Fruit fly (Drosophila melanogaster) whole organism, adult: ENCODE measurements around the gene CG9784.

Experiments used
- CG11617 ChIP-seq: fragments of 200-800 bp; sonication (Bioruptor generic); optimal IDR thresholded peaks from 2 replicates; lab custom pipeline; 2017; ENCODE audit warnings: mild to moderate bottlenecking, missing biosample characterization, missing genetic modification reagents, missing genetic modification characterization
- CG12768 ChIP-seq: fragments of 200-800 bp; sonication (Bioruptor generic); optimal IDR thresholded peaks from 2 replicates; lab custom pipeline; 2017; ENCODE audit warnings: missing biosample characterization, missing genetic modification characterization, mild to moderate bottlenecking, moderate library complexity, missing genetic modification reagents
- CG14711 ChIP-seq: fragments of 200-800 bp; sonication (Bioruptor generic); optimal IDR thresholded peaks from 2 replicates; lab custom pipeline; 2018; ENCODE audit warnings: missing biosample characterization, mild to moderate bottlenecking, missing genetic modification characterization, moderate library complexity
- CG1620 ChIP-seq: fragments of 200-800 bp; sonication (Bioruptor generic); optimal IDR thresholded peaks from 2 replicates; lab custom pipeline; 2016; ENCODE audit warnings: missing biosample characterization, missing genetic modification characterization
- CG33017 ChIP-seq: fragments of 200-800 bp; sonication (Bioruptor generic); optimal IDR thresholded peaks from 2 replicates; lab custom pipeline; 2018; ENCODE audit warnings: missing biosample characterization, mild to moderate bottlenecking, missing genetic modification characterization, moderate library complexity
- CG5204 ChIP-seq: fragments of 200-800 bp; sonication (Bioruptor generic); optimal IDR thresholded peaks from 2 replicates; lab custom pipeline; 2016; ENCODE audit warnings: missing biosample characterization, missing genetic modification characterization
- CG7045 ChIP-seq: fragments of 200-800 bp; sonication (Bioruptor generic); optimal IDR thresholded peaks from 2 replicates; lab custom pipeline; 2017; ENCODE audit warnings: missing biosample characterization, mild to moderate bottlenecking, missing genetic modification characterization
- CG7101 ChIP-seq: fragments of 200-800 bp; sonication (Bioruptor generic); optimal IDR thresholded peaks from 2 replicates; lab custom pipeline; 2018; ENCODE audit warnings: missing biosample characterization, mild to moderate bottlenecking, missing genetic modification characterization, moderate library complexity
- Clk ChIP-seq: fragments of 200-800 bp; sonication (Bioruptor generic); optimal IDR thresholded peaks from 2 replicates; lab custom pipeline; 2017; ENCODE audit warnings: missing biosample characterization, missing genetic modification characterization
- Crg-1 ChIP-seq: fragments of 200-800 bp; sonication (Bioruptor generic); optimal IDR thresholded peaks from 2 replicates; lab custom pipeline; 2016; ENCODE audit warnings: missing biosample characterization, missing genetic modification characterization
- Hr96 ChIP-seq: fragments of 200-800 bp; sonication (Bioruptor generic); optimal IDR thresholded peaks from 2 replicates; lab custom pipeline; 2016; ENCODE audit warnings: missing biosample characterization, missing genetic modification characterization
- Mnt ChIP-seq: fragments of 200-800 bp; sonication (Bioruptor generic); optimal IDR thresholded peaks from 2 replicates; lab custom pipeline; 2016; ENCODE audit warnings: missing biosample characterization, mild to moderate bottlenecking, missing genetic modification characterization
- bab1 ChIP-seq: fragments of 200-800 bp; sonication (Bioruptor generic); optimal IDR thresholded peaks from 3 replicates; lab custom pipeline; 2019; ENCODE audit warnings: missing biosample characterization, mild to moderate bottlenecking, missing genetic modification characterization, moderate library complexity
- cic ChIP-seq: fragments of 200-800 bp; sonication (Bioruptor generic); optimal IDR thresholded peaks from 2 replicates; lab custom pipeline; 2017; ENCODE audit warnings: missing biosample characterization, mild to moderate bottlenecking, missing genetic modification characterization, moderate library complexity
- cnc ChIP-seq, 2 experiments: fragments of >200 bp; optimal IDR thresholded peaks; 2 replicates each; lab custom pipeline; 2017
- kay ChIP-seq: fragments of 200-800 bp; sonication (Bioruptor generic); peaks from one replicate; lab custom pipeline; 2016; ENCODE audit warnings: missing biosample characterization, missing genetic modification characterization, borderline replicate concordance
- ovo ChIP-seq: fragments of 200-800 bp; sonication (Bioruptor generic); optimal IDR thresholded peaks from 2 replicates; lab custom pipeline; 2016; ENCODE audit warnings: missing biosample characterization, missing genetic modification characterization
- pad ChIP-seq: fragments of 200-800 bp; sonication (Bioruptor generic); optimal IDR thresholded peaks from 3 replicates; lab custom pipeline; 2017; ENCODE audit warnings: missing biosample characterization, missing genetic modification characterization, mild to moderate bottlenecking, moderate library complexity, missing genetic modification reagents
- tj ChIP-seq: fragments of 200-800 bp; sonication (Bioruptor generic); optimal IDR thresholded peaks from 3 replicates; lab custom pipeline; 2017; ENCODE audit warnings: missing biosample characterization, mild to moderate bottlenecking, missing genetic modification characterization, moderate library complexity
- toe ChIP-seq: fragments of 200-800 bp; sonication (Bioruptor generic); optimal IDR thresholded peaks from 2 replicates; lab custom pipeline; 2016; ENCODE audit warnings: missing biosample characterization, missing genetic modification characterization

CG9784 gene

DNA sequence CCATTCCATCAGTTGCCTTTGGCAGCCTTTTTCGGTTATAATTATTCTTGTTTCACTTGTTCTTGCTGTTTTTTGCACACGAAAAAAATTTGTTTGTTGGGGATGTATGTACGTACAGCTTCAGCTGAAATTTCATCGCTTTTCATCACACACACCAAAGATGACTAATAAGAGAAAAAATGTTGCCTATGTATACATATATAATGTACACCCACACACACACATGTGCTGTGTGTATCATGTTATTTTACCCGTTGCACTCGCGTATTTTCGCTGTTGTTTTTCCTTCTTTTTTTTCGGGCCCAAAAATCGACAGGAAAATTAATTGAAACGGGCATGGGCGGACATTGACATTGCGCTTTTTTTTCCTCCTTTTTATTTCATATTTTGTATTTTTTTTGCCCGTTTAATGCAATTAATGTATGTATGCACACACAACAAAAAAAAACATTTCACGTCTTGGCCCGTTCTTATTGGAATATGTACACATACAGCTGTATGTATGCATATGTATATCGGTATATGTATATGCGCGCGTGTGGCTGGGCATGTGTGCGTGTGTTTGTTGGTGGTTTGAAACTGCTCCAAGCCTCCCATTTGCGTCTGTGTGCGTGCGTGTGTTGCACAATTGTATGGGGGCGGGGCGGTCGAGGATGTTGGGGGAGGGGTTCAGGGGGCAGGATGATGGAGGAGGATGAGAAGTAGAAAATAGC lies 12.7 kb downstream of the CG9784 start:
- TF ChIP-seq pad (GFP tag; lab: Kevin White, UChicago) (peak; percentile 29), Crg-1 (GFP tag; lab: Kevin White, UChicago) (no peak), ovo (peak; percentile 23), kay (GFP tag; lab: Kevin White, UChicago) (peak; percentile 91)

DNA sequence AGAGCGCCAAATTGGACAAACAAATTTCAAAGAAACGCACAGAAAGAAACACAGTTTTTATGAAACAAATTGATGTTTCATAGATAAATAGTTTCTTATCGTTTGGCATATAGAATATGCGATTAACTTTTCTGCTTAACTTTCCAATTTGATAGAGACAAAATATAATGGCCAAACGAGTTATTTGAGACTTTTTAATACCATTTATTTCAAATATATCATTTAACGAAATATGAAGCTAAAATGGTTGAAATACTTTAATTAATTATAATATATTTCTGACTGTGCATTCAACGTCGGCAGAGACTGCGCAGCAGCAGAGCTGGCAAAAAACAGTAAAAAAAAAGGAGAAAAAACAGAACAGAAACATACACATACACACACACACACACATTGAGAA lies 13.4 kb downstream of the CG9784 start:
- TF ChIP-seq CG7101 (tag; lab: Kevin White, UChicago): no peak
- TF ChIP-seq CG12768 (GFP tag; lab: Kevin White, UChicago): no peak
- no peak for TF ChIP-seq cic (GFP tag; lab: Kevin White, UChicago)
- TF ChIP-seq pad (GFP tag; lab: Kevin White, UChicago): peak; percentile 4
- no peak for TF ChIP-seq CG5204 (GFP tag; lab: Kevin White, UChicago)
- peak; percentile 1 for TF ChIP-seq CG7045 (GFP tag; lab: Kevin White, UChicago)

DNA sequence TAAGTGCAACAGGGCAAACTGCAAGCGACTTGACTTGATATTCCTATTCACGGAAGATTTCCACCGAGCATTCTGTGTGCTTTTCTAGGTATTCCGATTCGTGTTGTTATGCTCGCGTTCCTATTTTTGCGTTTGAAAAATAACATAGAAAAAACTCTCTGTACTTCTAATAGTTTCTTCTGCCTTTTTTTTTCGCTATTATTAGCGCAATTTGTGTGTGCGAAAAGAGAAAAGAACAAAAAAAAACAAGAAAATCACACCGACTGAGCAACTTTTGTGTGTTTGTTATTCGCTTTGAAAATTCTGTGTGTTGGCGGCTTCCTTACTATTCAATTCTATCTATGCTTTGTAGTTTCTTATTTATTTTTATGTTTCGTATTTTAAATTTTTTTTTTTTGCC lies 15.3 kb downstream of the CG9784 start:
- no peak for TF ChIP-seq Mnt (GFP tag; lab: Kevin White, UChicago)
- no peak for TF ChIP-seq Crg-1 (GFP tag; lab: Kevin White, UChicago)
- no peak for TF ChIP-seq CG33017 (tag; lab: Kevin White, UChicago)
- TF ChIP-seq CG12768 (GFP tag; lab: Kevin White, UChicago): no peak
- TF ChIP-seq cnc (optimal IDR thresholded peaks at IDR 0.05; lab: Kevin White, UChicago): no peak
- TF ChIP-seq ovo: no peak

DNA sequence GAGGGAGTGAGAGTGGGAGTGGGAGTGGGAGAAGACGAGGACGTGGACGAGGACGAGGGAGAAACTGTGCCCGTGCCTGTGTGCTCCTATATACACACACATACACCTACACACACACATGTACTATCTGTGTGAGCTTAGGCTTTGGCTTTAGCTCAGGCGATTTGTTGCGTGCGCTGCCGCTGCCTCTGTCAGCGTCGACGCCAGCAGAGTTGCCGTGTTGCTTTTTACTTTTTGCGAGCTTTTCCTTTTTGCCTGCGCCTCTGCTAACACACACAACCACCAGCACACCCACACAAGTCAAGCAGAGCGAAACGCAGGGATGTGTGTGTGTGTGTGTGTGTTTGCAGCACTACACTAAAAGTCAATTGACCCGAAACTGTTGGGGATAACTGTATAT lies 16.9 kb downstream of the CG9784 start:
- TF ChIP-seq cnc (optimal IDR thresholded peaks at IDR 0.05; lab: Kevin White, UChicago) (no peak), tj (no peak), CG5204 (GFP tag; lab: Kevin White, UChicago) (no peak), Crg-1 (GFP tag; lab: Kevin White, UChicago) (no peak), CG12768 (GFP tag; lab: Kevin White, UChicago) (no peak), pad (GFP tag; lab: Kevin White, UChicago) (no peak), bab1 (GFP tag; lab: Kevin White, UChicago) (no peak), CG1620 (no peak), CG11617 (GFP tag; lab: Kevin White, UChicago) (no peak), ovo (no peak), toe (GFP tag; lab: Kevin White, UChicago) (no peak), Hr96 (GFP tag; lab: Kevin White, UChicago) (no peak), CG7101 (tag; lab: Kevin White, UChicago) (no peak), Mnt (GFP tag; lab: Kevin White, UChicago) (no peak), CG14711 (tag; lab: Kevin White, UChicago) (no peak), Clk (GFP tag; lab: Kevin White, UChicago) (no peak), CG7045 (GFP tag; lab: Kevin White, UChicago) (no peak), CG33017 (tag; lab: Kevin White, UChicago) (no peak), kay (GFP tag; lab: Kevin White, UChicago) (no peak), cic (GFP tag; lab: Kevin White, UChicago) (no peak)

DNA sequence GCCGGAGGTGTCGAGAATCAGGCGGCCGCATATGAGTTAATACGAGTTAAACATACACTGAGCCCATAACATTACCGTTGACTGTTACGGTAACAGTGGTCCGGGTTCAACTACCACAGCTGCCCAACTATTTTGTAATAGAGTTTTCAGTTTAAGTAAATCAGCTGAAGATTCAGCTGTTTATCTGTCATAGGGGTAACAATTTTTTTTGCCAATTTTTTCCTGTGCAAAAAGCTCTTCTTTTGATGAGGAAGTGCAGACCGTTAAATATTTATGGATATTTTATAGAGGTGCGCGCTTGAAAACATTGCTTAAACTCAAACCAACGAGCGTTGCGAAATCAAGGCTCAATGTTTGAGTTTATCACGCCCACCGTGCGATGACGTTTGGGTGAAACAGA lies 17.3 kb downstream of the CG9784 start:
- peak; percentile 2 for TF ChIP-seq CG5204 (GFP tag; lab: Kevin White, UChicago)
- TF ChIP-seq toe (GFP tag; lab: Kevin White, UChicago): peak; percentile 5
- TF ChIP-seq bab1 (GFP tag; lab: Kevin White, UChicago): no peak
- TF ChIP-seq pad (GFP tag; lab: Kevin White, UChicago): no peak
- no peak for TF ChIP-seq CG14711 (tag; lab: Kevin White, UChicago)

DNA sequence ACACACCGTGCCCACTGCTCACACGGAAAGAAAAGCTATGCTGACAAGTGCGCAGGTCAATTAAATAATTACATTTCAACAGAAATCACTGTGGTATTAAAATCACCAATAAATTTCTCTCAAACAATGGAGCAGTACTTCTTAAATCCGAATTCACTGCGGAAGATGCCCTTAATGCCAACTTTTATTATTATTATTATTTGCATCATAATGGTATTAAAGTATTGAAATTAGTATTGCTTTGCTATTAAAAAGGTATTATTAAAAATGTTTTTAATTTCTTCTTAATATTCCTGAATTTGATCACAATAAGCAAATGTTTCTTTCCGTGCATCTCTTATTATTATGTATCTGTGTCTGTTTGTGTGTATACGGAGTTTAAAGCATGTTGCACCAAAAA lies 19.0 kb downstream of the CG9784 start:
- TF ChIP-seq pad (GFP tag; lab: Kevin White, UChicago) (no peak), CG12768 (GFP tag; lab: Kevin White, UChicago) (no peak), CG7101 (tag; lab: Kevin White, UChicago) (no peak), Mnt (GFP tag; lab: Kevin White, UChicago) (no peak), CG11617 (GFP tag; lab: Kevin White, UChicago) (no peak), tj (no peak)

DNA sequence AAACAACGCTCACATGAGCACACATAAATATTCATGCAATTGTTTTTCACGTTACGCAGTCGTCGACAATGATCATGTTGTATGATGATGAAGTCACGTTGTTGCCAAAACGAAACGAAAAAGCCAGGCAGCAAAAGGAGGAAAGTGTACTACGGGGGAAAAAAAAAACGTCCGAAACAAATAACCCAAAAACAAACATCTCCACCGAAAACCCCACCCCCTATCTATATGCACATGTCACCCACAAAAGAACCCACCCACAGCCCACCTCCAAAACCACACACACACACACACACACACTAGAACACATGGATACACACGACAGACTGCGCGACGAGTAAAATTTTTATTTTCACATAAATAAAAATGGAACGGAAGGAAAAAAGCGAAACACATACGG lies 23.9 kb downstream of the CG9784 start:
- no peak for TF ChIP-seq Hr96 (GFP tag; lab: Kevin White, UChicago)
- TF ChIP-seq Mnt (GFP tag; lab: Kevin White, UChicago): no peak
- no peak for TF ChIP-seq tj
- no peak for TF ChIP-seq pad (GFP tag; lab: Kevin White, UChicago)
- no peak for TF ChIP-seq CG12768 (GFP tag; lab: Kevin White, UChicago)
